Worm (Caenorhabditis elegans) whole organism, L2 larva: Measurements from ENCODE around the gene F10B5.3.

ENCODE experiments used
- elt-1 ChIP-seq: fragments of 150-350 bp; optimal IDR thresholded peaks from 2 replicates; lab custom pipeline; 2014; ENCODE audit warnings: missing biosample characterization, missing genetic modification characterization
- lin-39 ChIP-seq: fragments of 150-350 bp; optimal IDR thresholded peaks from 2 replicates; lab custom pipeline; 2014; ENCODE audit warnings: missing biosample characterization, missing genetic modification reagents, missing genetic modification characterization
- mab-5 ChIP-seq: fragments of 150-350 bp; optimal IDR thresholded peaks from 2 replicates; lab custom pipeline; 2014; ENCODE audit warnings: missing biosample characterization, missing genetic modification characterization
- nhr-11 ChIP-seq: fragments of 150-350 bp; optimal IDR thresholded peaks from 2 replicates; lab custom pipeline; 2014; ENCODE audit warnings: missing biosample characterization, missing genetic modification characterization
- nhr-237 ChIP-seq: fragments of 150-350 bp; optimal IDR thresholded peaks from 2 replicates; lab custom pipeline; 2014; ENCODE audit warnings: missing biosample characterization, missing genetic modification characterization
- unc-39 ChIP-seq: fragments of 150-350 bp; optimal IDR thresholded peaks from 2 replicates; lab custom pipeline; 2014; ENCODE audit warnings: missing biosample characterization, missing genetic modification characterization
- unc-62 ChIP-seq: fragments of 150-350 bp; optimal IDR thresholded peaks from 2 replicates; lab custom pipeline; 2014; ENCODE audit warnings: missing biosample characterization, missing genetic modification reagents, missing genetic modification characterization
- ztf-11 ChIP-seq: sonication (generic microtip); optimal IDR thresholded peaks from 2 replicates; lab custom pipeline; 2017; ENCODE audit warnings: missing biosample characterization, missing genetic modification characterization

- TF ChIP-seq unc-62 (GFP tag; lab: Kevin White, UChicago) (no peak), elt-1 (no peak), ztf-11 (tag; lab: Kevin White, UChicago) (no peak), lin-39 (no peak), nhr-11 (no peak), unc-39 (no peak), mab-5 (no peak), nhr-237 (tag; lab: Kevin White, UChicago) (no peak)
Measured at ce11 chrII:8181437-8181836, 31.6 kb upstream of the F10B5.3 start, which contains the start of gene dylt-3.
